Worm (Caenorhabditis elegans) whole organism, young adult: ENCODE data around the gene tnt-4.
A peak's percentile ranks its signal among the peaks of the same experiment; 100 is the strongest.

Experiments used
- B0019.2 ChIP-seq: fragments of 200-800 bp; sonication (Bioruptor generic); conservative IDR thresholded peaks from 2 replicates; pipeline ENCODE4 v1.3.6; 2022; ENCODE audit warnings: missing genetic modification reagents, missing genetic modification characterization, missing compliant biosample characterization
- B0336.3 ChIP-seq: fragments of 200-800 bp; sonication (Bioruptor generic); IDR thresholded peaks from 2 replicates; pipeline ENCODE4 v1.3.6; 2022; ENCODE audit warnings: missing genetic modification characterization, missing compliant biosample characterization
- F10E7.11 ChIP-seq: sonication (generic microtip); optimal IDR thresholded peaks from 2 replicates; lab custom pipeline; 2017; ENCODE audit warnings: mild to moderate bottlenecking, missing genetic modification characterization, moderate library complexity, missing compliant biosample characterization
- F49E8.2 ChIP-seq: sonication (generic microtip); optimal IDR thresholded peaks from 3 replicates; lab custom pipeline; 2017; ENCODE audit warnings: missing genetic modification characterization, mild to moderate bottlenecking, missing compliant biosample characterization, antibody characterized with exemption, moderate library complexity; ENCODE audit not compliant: insufficient read depth
- F55B11.4 ChIP-seq: sonication (generic microtip); optimal IDR thresholded peaks from 2 replicates; lab custom pipeline; 2016; ENCODE audit warnings: missing compliant biosample characterization, missing genetic modification characterization, borderline replicate concordance; ENCODE audit not compliant: insufficient read depth
- K11D2.4 ChIP-seq: fragments of 200-800 bp; sonication (Bioruptor generic); IDR thresholded peaks from 2 replicates; pipeline ENCODE4 v1.3.6; 2022; ENCODE audit warnings: missing genetic modification reagents, missing genetic modification characterization, missing compliant biosample characterization
- T07F8.4 ChIP-seq: sonication (generic microtip); optimal IDR thresholded peaks from 2 replicates; lab custom pipeline; 2016; ENCODE audit warnings: mild to moderate bottlenecking, missing genetic modification characterization, moderate library complexity, missing compliant biosample characterization
- Y53F4B.3 ChIP-seq: fragments of 200-800 bp; sonication (Bioruptor generic); IDR thresholded peaks from 2 replicates; pipeline ENCODE4 v1.3.6; 2022; ENCODE audit warnings: missing genetic modification reagents, missing genetic modification characterization, missing compliant biosample characterization
- Y56A3A.18 ChIP-seq: fragments of 200-800 bp; sonication (Bioruptor generic); IDR thresholded peaks from 2 replicates; pipeline ENCODE4 v1.3.6; 2022; ENCODE audit warnings: missing genetic modification reagents, missing genetic modification characterization, missing compliant biosample characterization
- Y95B8A.8 ChIP-seq: fragments of 200-800 bp; sonication (Bioruptor generic); IDR thresholded peaks from 2 replicates; pipeline ENCODE4 v1.3.6; 2022; ENCODE audit warnings: missing genetic modification reagents, missing genetic modification characterization, missing compliant biosample characterization
- akir-1 ChIP-seq: fragments of 200-800 bp; sonication (Bioruptor generic); optimal IDR thresholded peaks from 2 replicates; lab custom pipeline; 2018; ENCODE audit warnings: mild to moderate bottlenecking, missing genetic modification characterization, moderate library complexity, missing compliant biosample characterization
- aptf-2 ChIP-seq: fragments of 200-800 bp; sonication (Bioruptor generic); conservative IDR thresholded peaks from 2 replicates; pipeline ENCODE4 v1.3.6; 2022; ENCODE audit warnings: missing genetic modification reagents, missing genetic modification characterization, missing compliant biosample characterization
- bed-1 ChIP-seq: fragments of 200-800 bp; sonication (Bioruptor generic); IDR thresholded peaks from 2 replicates; pipeline ENCODE4 v1.3.6; 2022; ENCODE audit warnings: missing genetic modification reagents, missing genetic modification characterization, missing compliant biosample characterization
- bed-2 ChIP-seq: fragments of 200-800 bp; sonication (Bioruptor generic); IDR thresholded peaks from 2 replicates; pipeline ENCODE4 v1.3.6; 2022; ENCODE audit warnings: missing genetic modification reagents, missing genetic modification characterization, missing compliant biosample characterization
- cebp-1 ChIP-seq, 2 experiments: fragments of 200-800 bp in 1 of 2; sonication (Bioruptor generic) in 1 of 2; sonication (generic microtip) in 1 of 2; IDR thresholded peaks in 1 of 2; optimal IDR thresholded peaks in 1 of 2; 2 replicates each; pipeline versions ENCODE4 v1.3.6 to Lab custom; 2017 to 2022; ENCODE audit warnings: missing compliant biosample characterization in 2 of 2, missing genetic modification characterization in 2 of 2, mild to moderate bottlenecking in 1 of 2, missing genetic modification reagents in 1 of 2, moderate library complexity in 1 of 2
- cebp-2 ChIP-seq: fragments of 200-800 bp; sonication (Bioruptor generic); IDR thresholded peaks from 2 replicates; pipeline ENCODE4 v1.3.6; 2022; ENCODE audit warnings: missing genetic modification characterization, missing compliant biosample characterization
- ceh-27 ChIP-seq: fragments of 200-800 bp; sonication (Bioruptor generic); optimal IDR thresholded peaks from 2 replicates; lab custom pipeline; 2018; ENCODE audit warnings: mild to moderate bottlenecking, missing genetic modification characterization, moderate library complexity, missing compliant biosample characterization
- ceh-58 ChIP-seq: fragments of 200-800 bp; sonication (Bioruptor generic); IDR thresholded peaks from 2 replicates; pipeline ENCODE4 v1.3.6; 2022; ENCODE audit warnings: missing genetic modification characterization, missing compliant biosample characterization
- ceh-79 ChIP-seq: sonication (generic microtip); optimal IDR thresholded peaks from 2 replicates; lab custom pipeline; 2017; ENCODE audit warnings: mild to moderate bottlenecking, missing genetic modification characterization, missing compliant biosample characterization
- chd-7 ChIP-seq: sonication (generic microtip); optimal IDR thresholded peaks from 2 replicates; lab custom pipeline; 2016; ENCODE audit warnings: mild to moderate bottlenecking, missing genetic modification characterization, moderate library complexity, missing compliant biosample characterization
- die-1 ChIP-seq: sonication (generic microtip); optimal IDR thresholded peaks from 2 replicates; lab custom pipeline; 2016; ENCODE audit warnings: missing genotype, mild to moderate bottlenecking, missing genetic modification characterization, missing compliant biosample characterization
- efl-1 ChIP-seq: fragments of 150-350 bp; optimal IDR thresholded peaks from 2 replicates; lab custom pipeline; 2014; ENCODE audit warnings: missing biosample characterization, missing genetic modification reagents, missing genetic modification characterization
- egrh-3 ChIP-seq: fragments of 200-800 bp; sonication (Bioruptor generic); IDR thresholded peaks from 2 replicates; pipeline ENCODE4 v1.3.6; 2022; ENCODE audit warnings: missing genetic modification reagents, missing genetic modification characterization, missing compliant biosample characterization
- ets-4 ChIP-seq: fragments of 200-800 bp; sonication (Bioruptor generic); optimal IDR thresholded peaks from 2 replicates; lab custom pipeline; 2018; ENCODE audit warnings: mild to moderate bottlenecking, missing genetic modification characterization, missing compliant biosample characterization
- gei-17 ChIP-seq: fragments of 200-800 bp; sonication (Bioruptor generic); optimal IDR thresholded peaks from 2 replicates; lab custom pipeline; 2018; ENCODE audit warnings: mild to moderate bottlenecking, missing genetic modification characterization, missing compliant biosample characterization
- him-1 ChIP-seq: sonication (generic microtip); optimal IDR thresholded peaks from 2 replicates; lab custom pipeline; 2016; ENCODE audit warnings: missing genotype, missing genetic modification reagents, missing genetic modification characterization, missing compliant biosample characterization
- hsf-1 ChIP-seq: fragments of 200-800 bp; sonication (Bioruptor generic); IDR thresholded peaks from 2 replicates; pipeline ENCODE4 v1.3.6; 2022; ENCODE audit warnings: missing genetic modification reagents, missing genetic modification characterization, missing compliant biosample characterization
- let-526 ChIP-seq: fragments of 200-800 bp; sonication (Bioruptor generic); IDR thresholded peaks from 2 replicates; pipeline ENCODE4 v1.3.6; 2022; ENCODE audit warnings: missing genetic modification reagents, missing genetic modification characterization, missing compliant biosample characterization
- lin-26 ChIP-seq: fragments of 200-800 bp; sonication (Bioruptor generic); IDR thresholded peaks from 2 replicates; pipeline ENCODE4 v1.3.6; 2022; ENCODE audit warnings: missing genetic modification reagents, missing genetic modification characterization, missing compliant biosample characterization
- lin-40 ChIP-seq: sonication (generic microtip); optimal IDR thresholded peaks from 2 replicates; lab custom pipeline; 2016; ENCODE audit warnings: missing genetic modification characterization, mild to moderate bottlenecking, missing compliant biosample characterization, missing genotype, missing genetic modification reagents
- lin-54 ChIP-seq: fragments of 200-800 bp; sonication (Bioruptor generic); optimal IDR thresholded peaks from 2 replicates; lab custom pipeline; 2018; ENCODE audit warnings: mild to moderate bottlenecking, missing genetic modification characterization, missing compliant biosample characterization
- madf-10 ChIP-seq: sonication (generic microtip); optimal IDR thresholded peaks from 2 replicates; lab custom pipeline; 2016; ENCODE audit warnings: mild to moderate bottlenecking, missing genetic modification characterization, missing compliant biosample characterization
- madf-3 ChIP-seq: fragments of 200-800 bp; sonication (Bioruptor generic); IDR thresholded peaks from 2 replicates; pipeline ENCODE4 v1.3.6; 2022; ENCODE audit warnings: missing genetic modification reagents, missing genetic modification characterization, missing compliant biosample characterization
- madf-6 ChIP-seq: fragments of 200-800 bp; sonication (Bioruptor generic); IDR thresholded peaks from 2 replicates; pipeline ENCODE4 v1.3.6; 2022; ENCODE audit warnings: missing genetic modification reagents, missing genetic modification characterization, missing compliant biosample characterization
- nfya-2 ChIP-seq: fragments of 200-800 bp; sonication (Bioruptor generic); IDR thresholded peaks from 2 replicates; pipeline ENCODE4 v1.3.6; 2022; ENCODE audit warnings: missing genetic modification reagents, missing genetic modification characterization, missing compliant biosample characterization
- nfyb-1 ChIP-seq: fragments of 200-800 bp; sonication (Bioruptor generic); IDR thresholded peaks from 2 replicates; pipeline ENCODE4 v1.3.6; 2022; ENCODE audit warnings: missing genetic modification reagents, missing genetic modification characterization, missing compliant biosample characterization
- nhr-120 ChIP-seq: fragments of 200-800 bp; sonication (Bioruptor generic); IDR thresholded peaks from 2 replicates; pipeline ENCODE4 v1.3.6; 2022; ENCODE audit warnings: missing genetic modification characterization, missing compliant biosample characterization
- nhr-179 ChIP-seq: sonication (generic microtip); optimal IDR thresholded peaks from 2 replicates; lab custom pipeline; 2016; ENCODE audit warnings: mild to moderate bottlenecking, missing genetic modification characterization, missing compliant biosample characterization
- nhr-80 ChIP-seq: sonication (generic microtip); optimal IDR thresholded peaks from 2 replicates; lab custom pipeline; 2016; ENCODE audit warnings: missing genetic modification characterization, missing compliant biosample characterization
- nhr-90 ChIP-seq: sonication (generic microtip); optimal IDR thresholded peaks from 2 replicates; lab custom pipeline; 2016; ENCODE audit warnings: missing genotype, mild to moderate bottlenecking, missing genetic modification characterization, missing compliant biosample characterization
- pbrm-1 ChIP-seq: fragments of 200-800 bp; sonication (Bioruptor generic); IDR thresholded peaks from 2 replicates; pipeline ENCODE4 v1.3.6; 2022; ENCODE audit warnings: missing genetic modification reagents, missing genetic modification characterization, missing compliant biosample characterization
- rec-8 ChIP-seq, 2 experiments: sonication (generic microtip); optimal IDR thresholded peaks; 2 replicates each; lab custom pipeline; 2016; ENCODE audit warnings: mild to moderate bottlenecking in 2 of 2, missing genetic modification characterization in 2 of 2, missing genetic modification reagents in 2 of 2, missing genotype in 2 of 2, missing biosample characterization in 1 of 2, missing compliant biosample characterization in 1 of 2, moderate library complexity in 1 of 2
- snpc-3.4 ChIP-seq: sonication (generic microtip); optimal IDR thresholded peaks from 2 replicates; lab custom pipeline; 2017; ENCODE audit warnings: missing genetic modification characterization, mild to moderate bottlenecking, missing compliant biosample characterization, antibody characterized with exemption, moderate library complexity, missing genotype, missing genetic modification reagents
- tbp1 ChIP-seq: fragments of 200-800 bp; sonication (Bioruptor generic); optimal IDR thresholded peaks from 2 replicates; lab custom pipeline; 2018; ENCODE audit warnings: mild to moderate bottlenecking, missing genetic modification characterization, missing compliant biosample characterization
- xnd-1 ChIP-seq: sonication (generic microtip); optimal IDR thresholded peaks from 2 replicates; lab custom pipeline; 2016; ENCODE audit warnings: missing genotype, missing genetic modification reagents, missing genetic modification characterization, missing compliant biosample characterization
- ztf-25 ChIP-seq: fragments of 200-800 bp; sonication (Bioruptor generic); IDR thresholded peaks from 2 replicates; pipeline ENCODE4 v1.3.6; 2022; ENCODE audit warnings: missing genetic modification reagents, missing genetic modification characterization, missing compliant biosample characterization
- ztf-28 ChIP-seq: fragments of 200-800 bp; sonication (Bioruptor generic); IDR thresholded peaks from 2 replicates; pipeline ENCODE4 v1.3.6; 2022; ENCODE audit warnings: missing genetic modification reagents, missing genetic modification characterization, missing compliant biosample characterization
- ztf-3 ChIP-seq: fragments of 200-800 bp; sonication (Bioruptor generic); optimal IDR thresholded peaks from 2 replicates; lab custom pipeline; 2018; ENCODE audit warnings: mild to moderate bottlenecking, missing genetic modification characterization, missing compliant biosample characterization

tnt-4 gene

ce11 chrV:2008412-2008811 lies 15.7 kb upstream of the tnt-4 start (continued):
- TF ChIP-seq snpc-3.4 (no peak), B0336.3 (GFP tag; lab: Robert Waterston, UW) (peak; percentile 65), lin-26 (no peak), ceh-79 (tag; lab: Kevin White, UChicago) (no peak), lin-54 (GFP tag; lab: Kevin White, UChicago) (peak; percentile 76), ztf-28 (peak; percentile 84; the same call in 1 of the 2 replicates), egrh-3 (GFP tag; lab: Robert Waterston, UW) (peak; percentile 42; the same call in 1 of the 2 replicates), ceh-27 (peak; percentile 43), bed-1 (no peak), nhr-120 (no peak), nfya-2 (GFP tag; lab: Robert Waterston, UW) (no peak), cebp-2 (GFP tag; lab: Robert Waterston, UW) (no peak), ets-4 (GFP tag; lab: Kevin White, UChicago) (no peak), tbp1 (GFP tag; lab: Kevin White, UChicago) (peak; percentile 51), bed-2 (GFP tag; lab: Robert Waterston, UW) (0 out of 2 replicates have a peak, but pooled peaks have one; percentile 27), Y56A3A.18 (GFP tag; lab: Robert Waterston, UW) (no peak), ztf-3 (GFP tag; lab: Kevin White, UChicago) (no peak), F10E7.11 (tag; lab: Kevin White, UChicago) (no peak), nhr-90 (tag; lab: Kevin White, UChicago) (peak; percentile 0), F55B11.4 (tag; lab: Kevin White, UChicago) (no peak), rec-8 (tag; optimal IDR thresholded peaks at IDR 0.05; lab: Kevin White, UChicago) (no peak), let-526 (GFP tag; lab: Robert Waterston, UW) (0 out of 2 replicates have a peak, but pooled peaks have one; percentile 52), gei-17 (no peak), F49E8.2 (tag; lab: Kevin White, UChicago) (peak; percentile 71), B0019.2 (GFP tag; lab: Robert Waterston, UW) (peak; percentile 81), hsf-1 (no peak), nhr-80 (tag; lab: Kevin White, UChicago) (peak; percentile 61), cebp-1 (GFP tag; IDR thresholded peaks at IDR 0.05; lab: Robert Waterston, UW) (peak; percentile 44; the same call in 1 of the 2 replicates), cebp-1 (tag; optimal IDR thresholded peaks at IDR 0.05; lab: Kevin White, UChicago) (peak; percentile 35), nfyb-1 (GFP tag; lab: Robert Waterston, UW) (peak; percentile 67; the same call in 1 of the 2 replicates), chd-7 (tag; lab: Kevin White, UChicago) (no peak), ztf-25 (GFP tag; lab: Robert Waterston, UW) (peak; percentile 85; the same call in 1 of the 2 replicates), him-1 (tag; lab: Kevin White, UChicago) (peak; percentile 72), aptf-2 (GFP tag; lab: Robert Waterston, UW) (peak; percentile 92), Y95B8A.8 (GFP tag; lab: Robert Waterston, UW) (peak; percentile 79; the same call in 1 of the 2 replicates), ceh-58 (no peak), lin-40 (tag; lab: Kevin White, UChicago) (no peak), K11D2.4 (no peak), madf-3 (GFP tag; lab: Robert Waterston, UW) (0 out of 2 replicates have a peak, but pooled peaks have one; percentile 35), pbrm-1 (GFP tag; lab: Robert Waterston, UW) (peak; percentile 82), Y53F4B.3 (GFP tag; lab: Robert Waterston, UW) (peak; percentile 41; the same call in 1 of the 2 replicates), madf-10 (tag; lab: Kevin White, UChicago) (peak; percentile 57), nhr-179 (tag; lab: Kevin White, UChicago) (no peak), T07F8.4 (tag; lab: Kevin White, UChicago) (no peak), die-1 (tag; lab: Kevin White, UChicago) (no peak), xnd-1 (tag; lab: Kevin White, UChicago) (peak; percentile 27), efl-1 (GFP tag; lab: Kevin White, UChicago) (peak; percentile 58), madf-6 (GFP tag; lab: Robert Waterston, UW) (peak; percentile 90), akir-1 (no peak)
